Worm (Caenorhabditis elegans) whole organism, L2 larva: ENCODE data around the gene nspd-2.

Experiments
- C34F6.9 ChIP-seq: fragments of 150-350 bp; optimal IDR thresholded peaks from 2 replicates; lab custom pipeline; 2014; ENCODE audit warnings: missing biosample characterization, missing genetic modification characterization
- F13H6.1 ChIP-seq: sonication (generic microtip); optimal IDR thresholded peaks from 2 replicates; lab custom pipeline; 2016; ENCODE audit warnings: missing genetic modification characterization, missing compliant biosample characterization
- R02D3.7 ChIP-seq: fragments of 150-350 bp; optimal IDR thresholded peaks from 2 replicates; lab custom pipeline; 2014; ENCODE audit warnings: missing biosample characterization, missing genetic modification characterization
- Y55F3AM.14 ChIP-seq: fragments of 200-800 bp; sonication (Bioruptor generic); optimal IDR thresholded peaks from 2 replicates; lab custom pipeline; 2018; ENCODE audit warnings: mild to moderate bottlenecking, missing genetic modification characterization, missing compliant biosample characterization
- alr-1 ChIP-seq: fragments of 150-350 bp; optimal IDR thresholded peaks from 2 replicates; lab custom pipeline; 2014; ENCODE audit warnings: missing biosample characterization, missing genetic modification characterization
- ama-1 ChIP-seq: fragments of 150-350 bp; optimal IDR thresholded peaks from 2 replicates; lab custom pipeline; 2018; ENCODE audit warnings: inconsistent platforms
- ceh-16 ChIP-seq: fragments of 150-350 bp; optimal IDR thresholded peaks from 2 replicates; lab custom pipeline; 2014; ENCODE audit warnings: missing biosample characterization, missing genetic modification characterization
- ceh-82 ChIP-seq: fragments of 150-350 bp; optimal IDR thresholded peaks from 2 replicates; lab custom pipeline; 2014; ENCODE audit warnings: missing biosample characterization, missing genetic modification characterization
- crh-2 ChIP-seq: sonication (generic microtip); optimal IDR thresholded peaks from 2 replicates; lab custom pipeline; 2017; ENCODE audit warnings: missing biosample characterization, missing genetic modification characterization
- egl-27 ChIP-seq: sonication (generic microtip); optimal IDR thresholded peaks from 3 replicates; lab custom pipeline; 2017; ENCODE audit warnings: missing biosample characterization, missing genetic modification reagents, missing genetic modification characterization
- elt-1 ChIP-seq: fragments of 150-350 bp; optimal IDR thresholded peaks from 2 replicates; lab custom pipeline; 2014; ENCODE audit warnings: missing biosample characterization, missing genetic modification characterization
- fos-1 ChIP-seq: fragments of 150-350 bp; optimal IDR thresholded peaks from 2 replicates; lab custom pipeline; 2014; ENCODE audit warnings: missing biosample characterization, missing genetic modification characterization
- gmeb-1 ChIP-seq: fragments of 150-350 bp; optimal IDR thresholded peaks from 2 replicates; lab custom pipeline; 2014; ENCODE audit warnings: missing biosample characterization, missing genetic modification characterization
- lin-11 ChIP-seq: fragments of 150-350 bp; sonication (generic microtip); optimal IDR thresholded peaks from 2 replicates; lab custom pipeline; 2014; ENCODE audit warnings: missing biosample characterization, missing genetic modification characterization, inconsistent platforms, mixed read lengths
- lin-39 ChIP-seq: fragments of 150-350 bp; optimal IDR thresholded peaks from 2 replicates; lab custom pipeline; 2014; ENCODE audit warnings: missing biosample characterization, missing genetic modification reagents, missing genetic modification characterization
- lsy-2 ChIP-seq, 2 experiments: fragments of 150-350 bp in 1 of 2; sonication (generic microtip) in 1 of 2; optimal IDR thresholded peaks; 2 replicates each; lab custom pipeline; 2014 to 2017; ENCODE audit warnings: missing biosample characterization in 2 of 2, missing genetic modification characterization in 2 of 2
- mab-5 ChIP-seq: fragments of 150-350 bp; optimal IDR thresholded peaks from 2 replicates; lab custom pipeline; 2014; ENCODE audit warnings: missing biosample characterization, missing genetic modification characterization
- mdl-1 ChIP-seq, 2 experiments: fragments of 150-350 bp in 1 of 2; sonication (generic microtip) in 1 of 2; optimal IDR thresholded peaks; 2 replicates each; lab custom pipeline; 2017; ENCODE audit warnings: missing biosample characterization in 2 of 2, missing genetic modification characterization in 2 of 2
- nhr-10 ChIP-seq: sonication (generic microtip); optimal IDR thresholded peaks from 2 replicates; lab custom pipeline; 2017; ENCODE audit warnings: missing biosample characterization, missing genetic modification characterization
- nhr-11 ChIP-seq: fragments of 150-350 bp; optimal IDR thresholded peaks from 2 replicates; lab custom pipeline; 2014; ENCODE audit warnings: missing biosample characterization, missing genetic modification characterization
- nhr-12 ChIP-seq: fragments of 150-350 bp; optimal IDR thresholded peaks from 2 replicates; lab custom pipeline; 2014; ENCODE audit warnings: missing biosample characterization, missing genetic modification characterization
- nhr-21 ChIP-seq: fragments of 150-350 bp; optimal IDR thresholded peaks from 2 replicates; lab custom pipeline; 2014; ENCODE audit warnings: missing biosample characterization, missing genetic modification characterization
- nhr-23 ChIP-seq: fragments of 150-350 bp; optimal IDR thresholded peaks from 2 replicates; lab custom pipeline; 2014; ENCODE audit warnings: missing biosample characterization, missing genetic modification reagents, missing genetic modification characterization
- nhr-237 ChIP-seq: fragments of 150-350 bp; optimal IDR thresholded peaks from 2 replicates; lab custom pipeline; 2014; ENCODE audit warnings: missing biosample characterization, missing genetic modification characterization
- nhr-25 ChIP-seq: fragments of 150-350 bp; sonication (generic microtip); optimal IDR thresholded peaks from 3 replicates; lab custom pipeline; 2014; ENCODE audit warnings: missing biosample characterization, missing genetic modification characterization
- nhr-77 ChIP-seq: fragments of 150-350 bp; optimal IDR thresholded peaks from 2 replicates; lab custom pipeline; 2014; ENCODE audit warnings: missing biosample characterization, missing genetic modification characterization
- peb-1 ChIP-seq: fragments of 150-350 bp; optimal IDR thresholded peaks from 2 replicates; lab custom pipeline; 2014; ENCODE audit warnings: missing biosample characterization, missing genetic modification characterization
- sem-4 ChIP-seq: fragments of 150-350 bp; optimal IDR thresholded peaks from 2 replicates; lab custom pipeline; 2014; ENCODE audit warnings: missing biosample characterization, missing genetic modification reagents, missing genetic modification characterization
- sma-3 ChIP-seq: sonication (generic microtip); optimal IDR thresholded peaks from 2 replicates; lab custom pipeline; 2016; ENCODE audit warnings: missing genetic modification reagents, missing genetic modification characterization, missing compliant biosample characterization
- sma-9 ChIP-seq, 2 experiments: fragments of 150-350 bp in 1 of 2; sonication (generic microtip) in 1 of 2; optimal IDR thresholded peaks; 2 replicates each; lab custom pipeline; 2014 to 2016; ENCODE audit warnings: missing genetic modification characterization in 2 of 2, mild to moderate bottlenecking in 1 of 2, missing biosample characterization in 1 of 2, missing compliant biosample characterization in 1 of 2, missing genetic modification reagents in 1 of 2, moderate library complexity in 1 of 2
- snpc-4 ChIP-seq: fragments of 150-350 bp; optimal IDR thresholded peaks from 2 replicates; lab custom pipeline; 2014; ENCODE audit warnings: missing biosample characterization, missing genetic modification characterization
- unc-39 ChIP-seq: fragments of 150-350 bp; optimal IDR thresholded peaks from 2 replicates; lab custom pipeline; 2014; ENCODE audit warnings: missing biosample characterization, missing genetic modification characterization
- unc-55 ChIP-seq: fragments of 150-350 bp; sonication (generic microtip); optimal IDR thresholded peaks from 3 replicates; lab custom pipeline; 2014; ENCODE audit warnings: missing biosample characterization, missing genetic modification reagents, missing genetic modification characterization
- zag-1 ChIP-seq: fragments of 150-350 bp; optimal IDR thresholded peaks from 2 replicates; lab custom pipeline; 2014; ENCODE audit warnings: missing biosample characterization, missing genetic modification characterization
- ztf-1 ChIP-seq: fragments of 200-800 bp; sonication (Bioruptor generic); conservative IDR thresholded peaks from 2 replicates; pipeline ENCODE4 v1.3.6; 2022; ENCODE audit warnings: missing genetic modification characterization, missing compliant biosample characterization
- ztf-11 ChIP-seq: sonication (generic microtip); optimal IDR thresholded peaks from 2 replicates; lab custom pipeline; 2017; ENCODE audit warnings: missing biosample characterization, missing genetic modification characterization
- ztf-4 ChIP-seq: fragments of 150-350 bp; optimal IDR thresholded peaks from 2 replicates; lab custom pipeline; 2014; ENCODE audit warnings: missing biosample characterization, missing genetic modification characterization

Gene nspd-2

DNA sequence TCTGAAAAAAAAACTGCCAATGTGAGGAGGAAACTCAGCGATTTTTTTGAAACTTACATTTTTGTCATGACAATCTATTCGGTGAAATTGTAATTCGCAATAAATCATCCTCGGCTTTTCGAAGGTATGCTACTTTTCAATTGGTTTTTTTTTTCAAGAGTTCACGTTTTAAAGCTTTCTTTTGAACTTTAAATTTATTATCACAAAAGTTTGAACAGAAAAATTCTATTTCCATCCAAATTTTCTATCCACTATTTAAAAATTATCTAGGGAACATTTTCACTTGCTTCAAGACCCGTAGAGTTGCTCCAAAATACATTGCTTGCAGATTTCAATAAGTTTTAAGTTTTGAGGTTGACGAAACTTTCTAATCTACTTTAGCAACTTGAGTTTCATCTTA lies 2.7 kb downstream of the nspd-2 start, which contains the start of gene K07F5.6:
Gene K07F5.6 (minus strand): TSS at position 101 of the 400 bp plus-strand sequence.
- TF ChIP-seq peb-1 (tag; lab: Kevin White, UChicago) = no peak

DNA sequence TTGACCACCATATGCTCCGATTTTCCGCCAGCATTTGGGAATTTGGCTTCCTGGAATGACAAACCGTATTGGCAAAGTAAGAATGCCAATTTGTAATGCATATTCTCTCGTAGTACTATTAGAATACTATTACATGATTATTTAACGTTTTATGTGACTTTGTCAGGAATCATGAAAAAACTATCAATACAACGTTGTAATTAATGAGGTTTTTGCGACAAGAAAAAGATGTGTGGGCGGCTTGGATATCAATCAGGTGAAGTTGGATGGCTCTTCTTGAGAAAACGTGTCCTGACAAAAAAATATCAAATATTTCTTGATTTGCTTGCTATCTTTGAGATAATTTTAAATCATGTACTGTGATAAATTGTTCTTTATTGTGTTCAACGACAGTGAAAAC lies 4.2 kb downstream of the nspd-2 start, which contains the start of gene K07F5.7:
Gene K07F5.7 (minus strand): TSS at position 101 of the 400 bp plus-strand sequence.
- TF ChIP-seq crh-2 = no peak
- no peak for TF ChIP-seq ztf-11 (tag; lab: Kevin White, UChicago)
- TF ChIP-seq egl-27 (tag; lab: Kevin White, UChicago) = no peak
- no peak for TF ChIP-seq R02D3.7 (tag; lab: Kevin White, UChicago)
- TF ChIP-seq snpc-4 = no peak
- TF ChIP-seq fos-1 (tag; lab: Kevin White, UChicago) = no peak

DNA sequence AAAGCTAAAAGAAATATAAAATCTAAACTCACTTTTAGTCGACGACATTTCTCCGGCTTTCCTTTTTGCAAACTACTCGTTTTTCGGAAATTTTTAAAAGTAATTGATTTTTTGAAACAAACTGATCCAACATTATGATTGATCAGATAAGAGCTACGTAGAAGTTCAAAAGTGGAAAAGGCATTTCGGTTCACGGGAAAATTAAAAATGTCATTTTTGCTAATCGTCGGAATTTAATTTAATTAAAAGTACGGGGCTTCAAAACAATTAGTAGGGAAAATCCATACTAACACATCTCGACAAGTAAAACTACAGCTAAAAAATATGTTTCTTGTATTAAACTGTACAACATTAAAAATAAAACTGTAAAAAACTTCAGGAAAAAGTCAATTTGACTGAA lies 5.8 kb downstream of the nspd-2 start, which contains the start of gene K07F5.8:
Gene K07F5.8 (minus strand): TSS at position 101 of the 400 bp plus-strand sequence.
- TF ChIP-seq mdl-1 (tag; optimal IDR thresholded peaks at IDR 0.05; lab: Kevin White, UChicago) (no peak), unc-55 (GFP tag; lab: Kevin White, UChicago) (no peak), lin-39 (tag; lab: Kevin White, UChicago) (no peak), ztf-11 (tag; lab: Kevin White, UChicago) (no peak), nhr-12 (tag; lab: Kevin White, UChicago) (no peak), nhr-77 (tag; lab: Kevin White, UChicago) (no peak), ztf-1 (GFP tag; lab: Robert Waterston, UW) (no peak), fos-1 (tag; lab: Kevin White, UChicago) (no peak), alr-1 (tag; lab: Kevin White, UChicago) (no peak), lsy-2 (tag; optimal IDR thresholded peaks at IDR 0.05; lab: Kevin White, UChicago) (no peak), nhr-237 (no peak), peb-1 (tag; lab: Kevin White, UChicago) (no peak), lin-11 (tag; lab: Kevin White, UChicago) (no peak), R02D3.7 (tag; lab: Kevin White, UChicago) (no peak), nhr-10 (no peak), unc-39 (tag; lab: Kevin White, UChicago) (no peak), nhr-11 (tag; lab: Kevin White, UChicago) (no peak), mab-5 (tag; lab: Kevin White, UChicago) (no peak), Y55F3AM.14 (GFP tag; lab: Kevin White, UChicago) (no peak)

DNA sequence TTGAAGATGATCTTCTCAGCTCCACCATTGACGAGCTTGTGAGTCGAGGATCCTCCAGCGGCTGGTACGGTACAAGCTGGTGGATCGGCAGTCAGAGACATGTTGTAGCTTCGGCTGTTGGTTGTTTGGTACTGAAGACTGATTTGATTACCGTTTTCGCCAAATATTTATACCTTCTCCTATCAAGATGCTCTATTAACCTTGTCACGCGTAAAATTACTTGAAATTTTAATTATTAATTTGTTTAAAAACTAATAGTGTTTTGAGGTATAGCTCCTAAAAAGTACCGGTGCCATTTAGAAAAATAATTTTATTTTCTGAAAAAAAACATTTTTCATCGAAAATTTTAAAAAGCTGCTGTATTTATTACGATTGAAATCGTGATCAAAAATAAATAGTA lies 7.1 kb downstream of the nspd-2 start, which contains the start of gene ssp-10:
Gene ssp-10 (minus strand): TSS at position 101 of the 400 bp plus-strand sequence.
- no peak for TF ChIP-seq sma-9 (GFP tag; optimal IDR thresholded peaks at IDR 0.05; lab: Kevin White, UChicago)
- TF ChIP-seq sma-9 (tag; optimal IDR thresholded peaks at IDR 0.05; lab: Kevin White, UChicago) = no peak
- TF ChIP-seq peb-1 (tag; lab: Kevin White, UChicago) = no peak
- TF ChIP-seq nhr-21 (tag; lab: Kevin White, UChicago) = no peak
- no peak for TF ChIP-seq ztf-4 (tag; lab: Kevin White, UChicago)
- TF ChIP-seq alr-1 (tag; lab: Kevin White, UChicago) = no peak
- TF ChIP-seq nhr-23 (tag; lab: Kevin White, UChicago) = no peak
- TF ChIP-seq ceh-82 (tag; lab: Kevin White, UChicago) = no peak
- TF ChIP-seq gmeb-1 (tag; lab: Kevin White, UChicago) = no peak
- no peak for TF ChIP-seq Y55F3AM.14 (GFP tag; lab: Kevin White, UChicago)
- no peak for TF ChIP-seq ceh-16
- TF ChIP-seq F13H6.1 (tag; lab: Kevin White, UChicago) = no peak
- no peak for TF ChIP-seq crh-2
- no peak for TF ChIP-seq unc-55 (GFP tag; lab: Kevin White, UChicago)
- TF ChIP-seq zag-1 (tag; lab: Kevin White, UChicago) = no peak
- no peak for TF ChIP-seq sma-3 (GFP tag; lab: Kevin White, UChicago)
- no peak for TF ChIP-seq nhr-25 (tag; lab: Kevin White, UChicago)
- TF ChIP-seq elt-1 (tag; lab: Kevin White, UChicago) = no peak
- no peak for TF ChIP-seq lin-39 (tag; lab: Kevin White, UChicago)

DNA sequence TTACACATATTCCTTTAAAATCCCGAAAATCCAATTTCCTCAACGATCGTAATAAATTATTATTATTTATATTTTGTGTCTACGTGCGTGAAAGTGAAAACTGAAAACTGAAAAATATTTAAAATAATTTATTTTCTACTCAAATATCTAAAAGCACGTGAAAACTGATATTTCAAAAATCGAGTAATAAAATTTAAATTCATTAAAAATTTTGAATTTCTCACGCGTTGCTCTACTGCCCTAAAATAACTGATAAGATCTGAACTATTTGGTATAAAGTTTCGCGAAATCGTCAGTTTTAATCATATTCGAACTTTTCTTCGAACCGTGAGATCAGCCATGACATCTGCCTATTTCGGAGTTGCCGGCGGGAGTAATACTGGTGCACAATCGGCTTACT lies 8.4 kb downstream of the nspd-2 start, which contains the start of gene ssq-1:
Gene ssq-1 (plus strand): TSS at position 301 of the 400 bp plus-strand sequence.
- no peak for TF ChIP-seq nhr-25 (tag; lab: Kevin White, UChicago)
- no peak for TF ChIP-seq nhr-237
- no peak for TF ChIP-seq nhr-12 (tag; lab: Kevin White, UChicago)
- TF ChIP-seq C34F6.9 (tag; lab: Kevin White, UChicago) = no peak
- no peak for TF ChIP-seq alr-1 (tag; lab: Kevin White, UChicago)
- no peak for TF ChIP-seq sma-3 (GFP tag; lab: Kevin White, UChicago)
- TF ChIP-seq R02D3.7 (tag; lab: Kevin White, UChicago) = no peak
- no peak for TF ChIP-seq peb-1 (tag; lab: Kevin White, UChicago)
- no peak for TF ChIP-seq F13H6.1 (tag; lab: Kevin White, UChicago)
- TF ChIP-seq sem-4 (tag; lab: Kevin White, UChicago) = no peak
- no peak for TF ChIP-seq snpc-4
- no peak for TF ChIP-seq ama-1 (lab: Kevin White, UChicago)
- TF ChIP-seq nhr-23 (tag; lab: Kevin White, UChicago) = no peak
- TF ChIP-seq nhr-11 (tag; lab: Kevin White, UChicago) = no peak
- no peak for TF ChIP-seq crh-2
- TF ChIP-seq, all 48 proteins: peak for 0
